Worm (Caenorhabditis elegans) whole organism, L3 larva: Measurements from ENCODE around the gene Y67H2A.2.

Experiments
- aly-2 ChIP-seq: fragments of 150-350 bp; optimal IDR thresholded peaks from 2 replicates; lab custom pipeline; 2014; ENCODE audit warnings: missing biosample characterization, missing genetic modification characterization
- elt-3 ChIP-seq, 3 experiments: fragments of 150-350 bp in 1 of 3; sonication (generic microtip) in 2 of 3; optimal IDR thresholded peaks; 2 replicates in 2 of 3; 4 replicates in 1 of 3; lab custom pipeline; 2014 to 2017; ENCODE audit warnings: missing biosample characterization in 3 of 3, missing genetic modification characterization in 3 of 3
- fos-1 ChIP-seq: fragments of 150-350 bp; optimal IDR thresholded peaks from 2 replicates; lab custom pipeline; 2014; ENCODE audit warnings: missing biosample characterization, missing genetic modification characterization
- jun-1 ChIP-seq: fragments of 150-350 bp; optimal IDR thresholded peaks from 2 replicates; lab custom pipeline; 2014; ENCODE audit warnings: missing biosample characterization, missing genetic modification reagents, missing genetic modification characterization
- lsy-12 ChIP-seq: sonication (generic microtip); optimal IDR thresholded peaks from 2 replicates; lab custom pipeline; 2016; ENCODE audit warnings: mild to moderate bottlenecking, missing genetic modification characterization, missing compliant biosample characterization
- pha-4 ChIP-seq: fragments of 150-350 bp; optimal IDR thresholded peaks from 2 replicates; lab custom pipeline; 2014; ENCODE audit warnings: missing biosample characterization, missing genetic modification reagents, missing genetic modification characterization
- sea-2 ChIP-seq: fragments of 150-350 bp; sonication (generic microtip); optimal IDR thresholded peaks from 4 replicates; lab custom pipeline; 2014; ENCODE audit warnings: missing biosample characterization, missing genetic modification reagents, missing genetic modification characterization
- snpc-4 ChIP-seq: fragments of 150-350 bp; optimal IDR thresholded peaks from 2 replicates; lab custom pipeline; 2014; ENCODE audit warnings: missing biosample characterization, missing genetic modification characterization
- ztf-4 ChIP-seq: fragments of 150-350 bp; optimal IDR thresholded peaks from 2 replicates; lab custom pipeline; 2014; ENCODE audit warnings: missing biosample characterization, missing genetic modification characterization

ce11 chrIV:13330547-13330946 lies 32.9 kb upstream of the Y67H2A.2 start:
- TF ChIP-seq pha-4 (tag; lab: Kevin White, UChicago) (peak; percentile 50), snpc-4 (no peak), jun-1 (tag; lab: Kevin White, UChicago) (no peak), ztf-4 (tag; lab: Kevin White, UChicago) (no peak), elt-3 (tag; optimal IDR thresholded peaks at IDR 0.05; lab: Kevin White, UChicago) (no peak), sea-2 (no peak), aly-2 (tag; lab: Kevin White, UChicago) (no peak), lsy-12 (tag; lab: Kevin White, UChicago) (no peak), fos-1 (tag; lab: Kevin White, UChicago) (no peak)
